Fruit fly (Drosophila melanogaster) whole organism, embryonic: ENCODE results near the gene Rsph1.
"Not testable (repeated sequence)": the region's sequence is repeated elsewhere in the genome, so short reads cannot be mapped to it uniquely, and the experiment has no call there.

Experiments used
- Abd-B ChIP-seq: fragments of 200-800 bp; sonication (Bioruptor generic); optimal IDR thresholded peaks from 2 replicates; lab custom pipeline; 2018; ENCODE audit warnings: missing biosample characterization, mild to moderate bottlenecking, missing genetic modification characterization, moderate library complexity
- Aef1 ChIP-seq: fragments of 200-800 bp; sonication (Bioruptor generic); IDR thresholded peaks from 3 replicates; pipeline ENCODE4 v1.3.6; 2022; ENCODE audit warnings: missing biosample characterization, missing genetic modification characterization
- Bteb2 ChIP-seq: fragments of 200-800 bp; sonication (Bioruptor generic); optimal IDR thresholded peaks from 2 replicates; lab custom pipeline; 2016; ENCODE audit warnings: missing biosample characterization, missing genetic modification characterization
- CG12769 ChIP-seq: fragments of 200-800 bp; sonication (Bioruptor generic); optimal IDR thresholded peaks from 2 replicates; lab custom pipeline; 2019; ENCODE audit warnings: missing biosample characterization, mild to moderate bottlenecking, missing genetic modification characterization, moderate library complexity
- CG13296 ChIP-seq: fragments of 200-800 bp; sonication (Bioruptor generic); optimal IDR thresholded peaks from 3 replicates; lab custom pipeline; 2018; ENCODE audit warnings: missing biosample characterization, mild to moderate bottlenecking, missing genetic modification characterization
- CG14860 ChIP-seq: fragments of 200-800 bp; sonication (Bioruptor generic); IDR thresholded peaks from 3 replicates; pipeline ENCODE4 v1.3.6; 2022; ENCODE audit warnings: missing biosample characterization, missing genetic modification characterization; ENCODE audit not compliant: partially characterized antibody
- CG15514 ChIP-seq: fragments of 200-800 bp; sonication (Bioruptor generic); optimal IDR thresholded peaks from 3 replicates; lab custom pipeline; 2017; ENCODE audit warnings: missing biosample characterization, missing genetic modification characterization, mild to moderate bottlenecking, moderate library complexity, missing genetic modification reagents
- CG16779 ChIP-seq: fragments of 200-800 bp; sonication (Bioruptor generic); IDR thresholded peaks from 2 replicates; pipeline ENCODE4 v1.3.6; 2022; ENCODE audit warnings: missing biosample characterization, missing genetic modification characterization
- CG17385 ChIP-seq: fragments of 200-800 bp; sonication (Bioruptor generic); optimal IDR thresholded peaks from 3 replicates; lab custom pipeline; 2018; ENCODE audit warnings: missing biosample characterization, mild to moderate bottlenecking, missing genetic modification characterization
- CG31224 ChIP-seq: fragments of 200-800 bp; sonication (Bioruptor generic); IDR thresholded peaks from 2 replicates; pipeline ENCODE4 v1.3.6; 2022; ENCODE audit warnings: missing biosample characterization, missing genetic modification characterization
- CG33213 ChIP-seq: fragments of 200-800 bp; sonication (Bioruptor generic); optimal IDR thresholded peaks from 3 replicates; lab custom pipeline; 2016; ENCODE audit warnings: missing biosample characterization, missing genetic modification characterization
- CG7839 ChIP-seq: fragments of 200-800 bp; sonication (Bioruptor generic); optimal IDR thresholded peaks from 3 replicates; lab custom pipeline; 2018; ENCODE audit warnings: missing biosample characterization, mild to moderate bottlenecking, missing genetic modification characterization, moderate library complexity
- CG9727 ChIP-seq: fragments of 200-800 bp; sonication (Bioruptor generic); optimal IDR thresholded peaks from 3 replicates; lab custom pipeline; 2017; ENCODE audit warnings: missing biosample characterization, mild to moderate bottlenecking, missing genetic modification characterization
- D19A ChIP-seq: fragments of 200-800 bp; optimal IDR thresholded peaks from 3 replicates; lab custom pipeline; 2019; ENCODE audit warnings: missing biosample characterization, mild to moderate bottlenecking, missing genetic modification characterization, moderate library complexity
- Dbx ChIP-seq: fragments of 200-800 bp; sonication (Bioruptor generic); IDR thresholded peaks from 3 replicates; pipeline ENCODE4 v1.3.6; 2022; ENCODE audit warnings: missing biosample characterization, missing genetic modification characterization
- HLH3B ChIP-seq: fragments of 200-800 bp; sonication (Bioruptor generic); IDR thresholded peaks from 2 replicates; pipeline ENCODE4 v1.3.6; 2022; ENCODE audit warnings: missing biosample characterization, missing genetic modification characterization
- HmgZ ChIP-seq: fragments of 200-800 bp; sonication (Bioruptor generic); optimal IDR thresholded peaks from 2 replicates; lab custom pipeline; 2018; ENCODE audit warnings: missing biosample characterization, mild to moderate bottlenecking, missing genetic modification characterization
- Hmr ChIP-seq: fragments of 200-800 bp; sonication (Bioruptor generic); optimal IDR thresholded peaks from 3 replicates; lab custom pipeline; 2017; ENCODE audit warnings: mild to moderate bottlenecking, missing biosample characterization, missing genetic modification reagents, missing genetic modification characterization
- MBD-R2 ChIP-seq: fragments of 200-800 bp; sonication (Bioruptor generic); IDR thresholded peaks from 2 replicates; pipeline ENCODE4 v1.3.6; 2022; ENCODE audit warnings: missing biosample characterization, missing genetic modification characterization
- Max ChIP-seq: fragments of 200-800 bp; sonication (Bioruptor generic); optimal IDR thresholded peaks from 2 replicates; lab custom pipeline; 2016; ENCODE audit warnings: missing biosample characterization, mild to moderate bottlenecking, missing genetic modification characterization
- Med ChIP-seq: fragments of 200-800 bp; sonication (Bioruptor generic); peaks from one replicate; lab custom pipeline; 2016; ENCODE audit warnings: missing biosample characterization, missing genetic modification characterization, mild to moderate bottlenecking, inconsistent platforms, moderate library complexity
- NC2β ChIP-seq: fragments of 200-800 bp; sonication (Bioruptor generic); optimal IDR thresholded peaks from 2 replicates; lab custom pipeline; 2016; ENCODE audit warnings: missing biosample characterization, missing genetic modification characterization
- Nf-YC ChIP-seq: fragments of 200-800 bp; optimal IDR thresholded peaks from 3 replicates; lab custom pipeline; 2019; ENCODE audit warnings: missing biosample characterization, mild to moderate bottlenecking, missing genetic modification characterization, moderate library complexity
- Ptx1 ChIP-seq: fragments of 200-800 bp; sonication (Bioruptor generic); IDR thresholded peaks from 2 replicates; pipeline ENCODE4 v1.3.6; 2022; ENCODE audit warnings: missing biosample characterization, missing genetic modification characterization
- Rfx ChIP-seq: fragments of 200-800 bp; sonication (Bioruptor generic); IDR thresholded peaks from 2 replicates; pipeline ENCODE4 v1.3.6; 2022; ENCODE audit warnings: missing biosample characterization, missing genetic modification characterization
- Rx ChIP-seq: fragments of 200-800 bp; sonication (Bioruptor generic); IDR thresholded peaks from 2 replicates; pipeline ENCODE4 v1.3.6; 2022; ENCODE audit warnings: missing biosample characterization, missing genetic modification characterization
- Scr ChIP-seq: fragments of 200-800 bp; sonication (Bioruptor generic); IDR thresholded peaks from 2 replicates; pipeline ENCODE4 v1.3.6; 2022; ENCODE audit warnings: missing biosample characterization, missing genetic modification characterization; ENCODE audit not compliant: partially characterized antibody
- Ssrp ChIP-seq: fragments of 200-800 bp; sonication (Bioruptor generic); optimal IDR thresholded peaks from 2 replicates; lab custom pipeline; 2018; ENCODE audit warnings: missing biosample characterization, mild to moderate bottlenecking, missing genetic modification characterization, moderate library complexity
- cg ChIP-seq: fragments of 200-800 bp; sonication (Bioruptor generic); optimal IDR thresholded peaks from 3 replicates; lab custom pipeline; 2019; ENCODE audit warnings: missing biosample characterization, mild to moderate bottlenecking, missing genetic modification characterization, moderate library complexity
- cwo ChIP-seq: fragments of 200-800 bp; sonication (Bioruptor generic); optimal IDR thresholded peaks from 3 replicates; lab custom pipeline; 2017; ENCODE audit warnings: missing biosample characterization, missing genetic modification characterization, mild to moderate bottlenecking, moderate library complexity, missing genetic modification reagents
- dati ChIP-seq: fragments of 200-800 bp; sonication (Bioruptor generic); IDR thresholded peaks from 2 replicates; pipeline ENCODE4 v1.3.6; 2022; ENCODE audit warnings: missing biosample characterization, missing genetic modification characterization
- dpn ChIP-seq, 2 experiments: fragments of 200-800 bp; sonication (Bioruptor generic); optimal IDR thresholded peaks; 3 replicates each; lab custom pipeline; 2016; ENCODE audit warnings: missing biosample characterization in 2 of 2, missing genetic modification characterization in 2 of 2
- ems ChIP-seq: fragments of 200-800 bp; sonication (Bioruptor generic); optimal IDR thresholded peaks from 3 replicates; lab custom pipeline; 2016; ENCODE audit warnings: missing biosample characterization, missing genetic modification characterization
- fd102C ChIP-seq: fragments of 200-800 bp; sonication (Bioruptor generic); optimal IDR thresholded peaks from 2 replicates; lab custom pipeline; 2018; ENCODE audit warnings: missing biosample characterization, mild to moderate bottlenecking, missing genetic modification characterization, moderate library complexity
- knrl ChIP-seq: fragments of 200-800 bp; sonication (Bioruptor generic); IDR thresholded peaks from 3 replicates; pipeline ENCODE4 v1.3.6; 2022; ENCODE audit warnings: missing biosample characterization, missing genetic modification characterization; ENCODE audit not compliant: partially characterized antibody
- lbe ChIP-seq: fragments of 200-800 bp; sonication (Bioruptor generic); optimal IDR thresholded peaks from 2 replicates; lab custom pipeline; 2016; ENCODE audit warnings: missing biosample characterization, mild to moderate bottlenecking, missing genetic modification characterization
- pan ChIP-seq, 4 experiments: fragments of >200 bp in 3 of 4; fragments of 200-800 bp in 1 of 4; sonication (Bioruptor generic) in 1 of 4; optimal IDR thresholded peaks in 3 of 4; IDR thresholded peaks in 1 of 4; 2 replicates each; pipeline versions ENCODE4 v1.3.6 to Lab custom; 2017 to 2022; ENCODE audit warnings: missing biosample characterization in 2 of 4, missing genetic modification characterization in 2 of 4, mixed read lengths in 1 of 4
- pho ChIP-seq: fragments of 200-800 bp; sonication (Bioruptor generic); optimal IDR thresholded peaks from 2 replicates; lab custom pipeline; 2016; ENCODE audit warnings: missing biosample characterization, missing genetic modification characterization
- pita ChIP-seq: fragments of 200-800 bp; sonication (Bioruptor generic); optimal IDR thresholded peaks from 2 replicates; lab custom pipeline; 2017; ENCODE audit warnings: missing biosample characterization, mild to moderate bottlenecking, missing genetic modification characterization
- pros ChIP-seq: fragments of 200-800 bp; sonication (Bioruptor generic); optimal IDR thresholded peaks from 3 replicates; lab custom pipeline; 2019; ENCODE audit warnings: missing biosample characterization, mild to moderate bottlenecking, missing genetic modification characterization, moderate library complexity
- pzg ChIP-seq: fragments of 200-800 bp; sonication (Bioruptor generic); optimal IDR thresholded peaks from 3 replicates; lab custom pipeline; 2018; ENCODE audit warnings: missing biosample characterization, mild to moderate bottlenecking, missing genetic modification characterization, moderate library complexity
- sd ChIP-seq: fragments of 200-800 bp; sonication (Bioruptor generic); optimal IDR thresholded peaks from 3 replicates; lab custom pipeline; 2018; ENCODE audit warnings: missing biosample characterization, mild to moderate bottlenecking, missing genetic modification characterization, moderate library complexity
- sens-2 ChIP-seq: fragments of 200-800 bp; sonication (Bioruptor generic); IDR thresholded peaks from 2 replicates; pipeline ENCODE4 v1.3.6; 2022; ENCODE audit warnings: missing biosample characterization, missing genetic modification characterization
- sna ChIP-seq: fragments of 200-800 bp; sonication (Bioruptor generic); IDR thresholded peaks from 2 replicates; pipeline ENCODE4 v1.3.6; 2022; ENCODE audit warnings: missing biosample characterization, missing genetic modification characterization; ENCODE audit not compliant: partially characterized antibody
- tll ChIP-seq, 2 experiments: fragments of 200-800 bp in 1 of 2; fragments of >200 bp in 1 of 2; sonication (Bioruptor generic) in 1 of 2; optimal IDR thresholded peaks; 2 replicates each; lab custom pipeline; 2017 to 2019; ENCODE audit warnings: missing biosample characterization in 2 of 2, missing genetic modification characterization in 2 of 2, mild to moderate bottlenecking in 1 of 2, moderate library complexity in 1 of 2
- tup ChIP-seq: fragments of 200-800 bp; sonication (Bioruptor generic); optimal IDR thresholded peaks from 2 replicates; lab custom pipeline; 2016; ENCODE audit warnings: missing biosample characterization, mild to moderate bottlenecking, missing genetic modification characterization, moderate library complexity

Gene Rsph1

dm6 chr2L:13215640-13216129 lies 32.4 kb downstream of the Rsph1 start (continued):
- TF ChIP-seq ems = peak; percentile 62
- TF ChIP-seq dpn (GFP tag; optimal IDR thresholded peaks at IDR 0.05; lab: Kevin White, UChicago) = peak; percentile 40 to 74
- TF ChIP-seq CG16779 (GFP tag; lab: Robert Waterston, UW) = peak; percentile 51; the same call in 1 of the 2 replicates
- peak; percentile 56; the same call in 1 of the 2 replicates for TF ChIP-seq Rfx (GFP tag; lab: Robert Waterston, UW)
- 0 out of 2 replicates have a peak, but pooled peaks have one; percentile 14 for TF ChIP-seq Rx
- TF ChIP-seq pho (GFP tag; lab: Kevin White, UChicago) = peak; percentile 56
- TF ChIP-seq D19A = peak; percentile 21
- peak; percentile 52 for TF ChIP-seq cwo (GFP tag; lab: Kevin White, UChicago)
- TF ChIP-seq CG13296 = peak; percentile 25
- TF ChIP-seq pan (optimal IDR thresholded peaks at IDR 0.05; lab: Kevin White, UChicago) = not testable (repeated sequence)
- TF ChIP-seq pan (GFP tag; optimal IDR thresholded peaks at IDR 0.05 in 1 of 2, IDR thresholded peaks at IDR 0.05 in 1 of 2) = peak in 1 of 2 experiments; percentile 73
- peak; percentile 47 for TF ChIP-seq Scr
- TF ChIP-seq CG9727 (GFP tag; lab: Kevin White, UChicago) = peak; percentile 25
- TF ChIP-seq CG31224 (GFP tag; lab: Robert Waterston, UW) = peak; percentile 33; the same call in 1 of the 2 replicates
- TF ChIP-seq lbe (GFP tag; lab: Kevin White, UChicago) = peak; percentile 40
- TF ChIP-seq HmgZ (tag; lab: Kevin White, UChicago) = peak; percentile 25
- peak; percentile 98 for TF ChIP-seq pros (GFP tag; lab: Kevin White, UChicago)
- peak; percentile 66; the same call in 1 of the 2 replicates for TF ChIP-seq HLH3B (GFP tag; lab: Robert Waterston, UW)
- peak; percentile 50 for TF ChIP-seq CG17385 (GFP tag; lab: Kevin White, UChicago)
- TF ChIP-seq sens-2 (GFP tag; lab: Robert Waterston, UW) = 0 out of 2 replicates have a peak, but pooled peaks have one; percentile 41
- TF ChIP-seq knrl (GFP tag; lab: Robert Waterston, UW) = peak; percentile 78; the same call in 2 of the 3 replicates
- TF ChIP-seq Ssrp (tag; lab: Kevin White, UChicago) = peak; percentile 2
- TF ChIP-seq NC2β (GFP tag; lab: Kevin White, UChicago) = peak; percentile 69
- peak; percentile 31; the same call in 1 of the 2 replicates for TF ChIP-seq dati (GFP tag; lab: Robert Waterston, UW)
- peak; percentile 81 for TF ChIP-seq CG33213 (GFP tag; lab: Kevin White, UChicago)
- peak; percentile 86 for TF ChIP-seq Dbx
- peak; percentile 56 for TF ChIP-seq Max (GFP tag; lab: Kevin White, UChicago)

- TF ChIP-seq MBD-R2 (GFP tag; lab: Robert Waterston, UW) = peak; percentile 83
- no peak for TF ChIP-seq pita (GFP tag; lab: Kevin White, UChicago)
- TF ChIP-seq sna (GFP tag; lab: Robert Waterston, UW) = peak; percentile 95
- no peak for TF ChIP-seq fd102C (GFP tag; lab: Kevin White, UChicago)
- peak; percentile 53 for TF ChIP-seq cg (GFP tag; lab: Kevin White, UChicago)
- TF ChIP-seq tup (GFP tag; lab: Kevin White, UChicago) = no peak
- TF ChIP-seq CG14860 = peak; percentile 94
- peak; percentile 32; the same call in 1 of the 3 replicates for TF ChIP-seq Aef1 (GFP tag; lab: Robert Waterston, UW)
- peak in 1 of 2 experiments; percentile 67 for TF ChIP-seq tll (GFP tag; optimal IDR thresholded peaks at IDR 0.05; lab: Kevin White, UChicago)
- peak; percentile 97 for TF ChIP-seq Scr
- no peak for TF ChIP-seq Abd-B
- TF ChIP-seq CG12769 (tag; lab: Kevin White, UChicago) = peak; percentile 41
- peak; percentile 37 for TF ChIP-seq sd (tag; lab: Kevin White, UChicago)
- peak; percentile 7 for TF ChIP-seq CG7839 (tag; lab: Kevin White, UChicago)
- TF ChIP-seq Nf-YC (tag; lab: Kevin White, UChicago) = peak; percentile 90
- TF ChIP-seq Ptx1 (GFP tag; lab: Robert Waterston, UW) = no peak
- peak; percentile 21 for TF ChIP-seq Bteb2 (GFP tag; lab: Kevin White, UChicago)
- TF ChIP-seq Hmr (GFP tag; lab: Kevin White, UChicago) = peak; percentile 3
- TF ChIP-seq Med (GFP tag; lab: Kevin White, UChicago) = peak; percentile 91
- peak; percentile 81 for TF ChIP-seq pzg (GFP tag; lab: Kevin White, UChicago)
- peak; percentile 94 for TF ChIP-seq CG15514 (GFP tag; lab: Kevin White, UChicago)
These were observed 36.2 kb downstream of the Rsph1 start, which contains the start of the genes CG9426 and mRF1 for dm6 chr2L:13219281-13220092. CG9426 (minus strand) TSS chr2L:13219923. mRF1 (plus strand) TSS chr2L:13219979.
